Fruit fly (Drosophila melanogaster) whole organism, embryonic: Measurements from ENCODE around the gene CG17111.

ENCODE experiments used
- Atf6 ChIP-seq: fragments of 200-800 bp; sonication (Bioruptor generic); IDR thresholded peaks from 2 replicates; pipeline ENCODE4 v1.3.6; 2022; ENCODE audit warnings: missing biosample characterization, missing genetic modification characterization
- BtbVII ChIP-seq: fragments of 200-800 bp; sonication (Bioruptor generic); optimal IDR thresholded peaks from 3 replicates; lab custom pipeline; 2017; ENCODE audit warnings: missing biosample characterization, mild to moderate bottlenecking, missing genetic modification characterization
- CG12071 ChIP-seq: fragments of 200-800 bp; sonication (Bioruptor generic); optimal IDR thresholded peaks from 3 replicates; lab custom pipeline; 2018; ENCODE audit warnings: missing biosample characterization, mild to moderate bottlenecking, missing genetic modification characterization
- CG12104 ChIP-seq: fragments of 200-800 bp; sonication (Bioruptor generic); optimal IDR thresholded peaks from 3 replicates; lab custom pipeline; 2016; ENCODE audit warnings: missing biosample characterization, missing genetic modification characterization
- CG12155 ChIP-seq: fragments of 200-800 bp; sonication (Bioruptor generic); optimal IDR thresholded peaks from 3 replicates; lab custom pipeline; 2016; ENCODE audit warnings: missing biosample characterization, missing genetic modification characterization
- CG12219 ChIP-seq: fragments of 200-800 bp; sonication (Bioruptor generic); optimal IDR thresholded peaks from 3 replicates; lab custom pipeline; 2018; ENCODE audit warnings: missing biosample characterization, mild to moderate bottlenecking, missing genetic modification characterization
- CG1233 ChIP-seq: fragments of 200-800 bp; sonication (Bioruptor generic); optimal IDR thresholded peaks from 4 replicates; lab custom pipeline; 2018; ENCODE audit warnings: missing biosample characterization, mild to moderate bottlenecking, missing genetic modification characterization
- CG12659 ChIP-seq: fragments of 200-800 bp; sonication (Bioruptor generic); optimal IDR thresholded peaks from 3 replicates; lab custom pipeline; 2017; ENCODE audit warnings: mild to moderate bottlenecking, missing biosample characterization, missing genetic modification reagents, missing genetic modification characterization
- CG13123 ChIP-seq: fragments of 200-800 bp; sonication (Bioruptor generic); optimal IDR thresholded peaks from 2 replicates; lab custom pipeline; 2016; ENCODE audit warnings: missing biosample characterization, missing genetic modification characterization
- CG13775 ChIP-seq: fragments of 200-800 bp; sonication (Bioruptor generic); optimal IDR thresholded peaks from 3 replicates; lab custom pipeline; 2017; ENCODE audit warnings: missing biosample characterization, mild to moderate bottlenecking, missing genetic modification characterization
- CG15073 ChIP-seq: fragments of 200-800 bp; sonication (Bioruptor generic); optimal IDR thresholded peaks from 2 replicates; lab custom pipeline; 2016; ENCODE audit warnings: missing biosample characterization, missing genetic modification characterization
- CG1603 ChIP-seq: fragments of 200-800 bp; sonication (Bioruptor generic); optimal IDR thresholded peaks from 2 replicates; lab custom pipeline; 2019; ENCODE audit warnings: missing biosample characterization, mild to moderate bottlenecking, missing genetic modification characterization, moderate library complexity
- CG16779 ChIP-seq: fragments of 200-800 bp; sonication (Bioruptor generic); IDR thresholded peaks from 2 replicates; pipeline ENCODE4 v1.3.6; 2022; ENCODE audit warnings: missing biosample characterization, missing genetic modification characterization
- CG17385 ChIP-seq: fragments of 200-800 bp; sonication (Bioruptor generic); optimal IDR thresholded peaks from 3 replicates; lab custom pipeline; 2018; ENCODE audit warnings: missing biosample characterization, mild to moderate bottlenecking, missing genetic modification characterization
- CG2199 ChIP-seq: fragments of 200-800 bp; sonication (Bioruptor generic); IDR thresholded peaks from 3 replicates; pipeline ENCODE4 v1.3.6; 2022; ENCODE audit warnings: missing biosample characterization, missing genetic modification characterization
- CG31441 ChIP-seq: fragments of 200-800 bp; sonication (Bioruptor generic); IDR thresholded peaks from 2 replicates; pipeline ENCODE4 v1.3.6; 2022; ENCODE audit warnings: missing biosample characterization, missing genetic modification characterization
- CG32532 ChIP-seq: fragments of 200-800 bp; sonication (Bioruptor generic); IDR thresholded peaks from 2 replicates; pipeline ENCODE4 v1.3.6; 2022; ENCODE audit warnings: missing biosample characterization, missing genetic modification characterization
- CG32772 ChIP-seq: fragments of 200-800 bp; sonication (Bioruptor generic); IDR thresholded peaks from 2 replicates; pipeline ENCODE4 v1.3.6; 2022; ENCODE audit warnings: missing biosample characterization, missing genetic modification characterization
- CG3726 ChIP-seq: fragments of 200-800 bp; sonication (Bioruptor generic); IDR thresholded peaks from 3 replicates; pipeline ENCODE4, ENCODE4 v1.3.6; 2022; ENCODE audit warnings: missing biosample characterization, missing genetic modification characterization
- CG3847 ChIP-seq: fragments of 200-800 bp; sonication (Bioruptor generic); IDR thresholded peaks from 2 replicates; pipeline ENCODE4 v1.3.6; 2022; ENCODE audit warnings: missing biosample characterization, missing genetic modification characterization
- CG7928 ChIP-seq: fragments of 200-800 bp; sonication (Bioruptor generic); optimal IDR thresholded peaks from 2 replicates; lab custom pipeline; 2017; ENCODE audit warnings: missing biosample characterization, mild to moderate bottlenecking, missing genetic modification characterization
- CG9932 ChIP-seq: fragments of 200-800 bp; sonication (Bioruptor generic); IDR thresholded peaks from 2 replicates; pipeline ENCODE4 v1.3.6; 2022; ENCODE audit warnings: missing biosample characterization, missing genetic modification characterization
- Drgx ChIP-seq: fragments of 200-800 bp; sonication (Bioruptor generic); IDR thresholded peaks from 2 replicates; pipeline ENCODE4 v1.3.6; 2022; ENCODE audit warnings: missing biosample characterization, missing genetic modification characterization
- E2f2 ChIP-seq: fragments of 200-800 bp; sonication (Bioruptor generic); IDR thresholded peaks from 2 replicates; pipeline ENCODE4 v1.3.6; 2022; ENCODE audit warnings: missing biosample characterization, missing genetic modification characterization
- H2.0 ChIP-seq: fragments of 200-800 bp; sonication (Bioruptor generic); IDR thresholded peaks from 2 replicates; pipeline ENCODE4 v1.3.6; 2022; ENCODE audit warnings: missing biosample characterization, missing genetic modification characterization
- Hmx ChIP-seq: fragments of 200-800 bp; sonication (Bioruptor generic); optimal IDR thresholded peaks from 2 replicates; lab custom pipeline; 2016; ENCODE audit warnings: missing biosample characterization, missing genetic modification characterization
- Hsf ChIP-seq: fragments of 200-800 bp; sonication (Bioruptor generic); optimal IDR thresholded peaks from 3 replicates; lab custom pipeline; 2016; ENCODE audit warnings: missing biosample characterization, missing genetic modification characterization
- Meics ChIP-seq: fragments of 200-800 bp; sonication (Bioruptor generic); optimal IDR thresholded peaks from 2 replicates; lab custom pipeline; 2017; ENCODE audit warnings: missing biosample characterization, mild to moderate bottlenecking, missing genetic modification characterization
- Pdp1 ChIP-seq, 2 experiments: fragments of 200-800 bp; sonication (Bioruptor generic); optimal IDR thresholded peaks; 3 replicates each; lab custom pipeline; 2016; ENCODE audit warnings: missing biosample characterization in 2 of 2, missing genetic modification characterization in 2 of 2, mild to moderate bottlenecking in 1 of 2, moderate library complexity in 1 of 2
- Ptx1 ChIP-seq: fragments of 200-800 bp; sonication (Bioruptor generic); IDR thresholded peaks from 2 replicates; pipeline ENCODE4 v1.3.6; 2022; ENCODE audit warnings: missing biosample characterization, missing genetic modification characterization
- Side ChIP-seq: fragments of 200-800 bp; sonication (Bioruptor generic); optimal IDR thresholded peaks from 2 replicates; lab custom pipeline; 2016; ENCODE audit warnings: missing biosample characterization, missing genetic modification characterization
- bcd ChIP-seq: fragments of 200-800 bp; sonication (Bioruptor generic); optimal IDR thresholded peaks from 2 replicates; lab custom pipeline; 2017; ENCODE audit warnings: missing biosample characterization, mild to moderate bottlenecking, missing genetic modification characterization
- bsh ChIP-seq, 2 experiments: fragments of 200-800 bp; sonication (Bioruptor generic); optimal IDR thresholded peaks; 2 replicates each; lab custom pipeline; 2017 to 2018; ENCODE audit warnings: mild to moderate bottlenecking in 2 of 2, missing biosample characterization in 2 of 2, missing genetic modification characterization in 2 of 2, moderate library complexity in 1 of 2
- chif ChIP-seq, 2 experiments: fragments of 200-800 bp; sonication (Bioruptor generic); optimal IDR thresholded peaks; 3 replicates each; lab custom pipeline; 2016; ENCODE audit warnings: missing biosample characterization in 2 of 2, missing genetic modification characterization in 2 of 2
- crc ChIP-seq: fragments of 200-800 bp; sonication (Bioruptor generic); optimal IDR thresholded peaks from 2 replicates; lab custom pipeline; 2016; ENCODE audit warnings: missing biosample characterization, missing genetic modification characterization
- dati ChIP-seq: fragments of 200-800 bp; sonication (Bioruptor generic); IDR thresholded peaks from 2 replicates; pipeline ENCODE4 v1.3.6; 2022; ENCODE audit warnings: missing biosample characterization, missing genetic modification characterization
- fu2 ChIP-seq: fragments of 200-800 bp; sonication (Bioruptor generic); optimal IDR thresholded peaks from 2 replicates; lab custom pipeline; 2016; ENCODE audit warnings: missing biosample characterization, missing genetic modification characterization
- gsb-n ChIP-seq: fragments of 200-800 bp; sonication (Bioruptor generic); optimal IDR thresholded peaks from 3 replicates; lab custom pipeline; 2018; ENCODE audit warnings: missing biosample characterization, mild to moderate bottlenecking, missing genetic modification characterization
- hb ChIP-seq: fragments of 200-800 bp; sonication (Bioruptor generic); IDR thresholded peaks from 3 replicates; pipeline ENCODE4 v1.3.6; 2022; ENCODE audit warnings: missing biosample characterization, missing genetic modification characterization; ENCODE audit not compliant: partially characterized antibody
- ken ChIP-seq: fragments of 200-800 bp; sonication (Bioruptor generic); IDR thresholded peaks from 3 replicates; pipeline ENCODE4 v1.3.6; 2022; ENCODE audit warnings: missing biosample characterization, missing genetic modification characterization
- lab ChIP-seq: fragments of 200-800 bp; sonication (Bioruptor generic); optimal IDR thresholded peaks from 3 replicates; lab custom pipeline; 2017; ENCODE audit warnings: missing biosample characterization, missing genetic modification characterization, mild to moderate bottlenecking, moderate library complexity, missing genetic modification reagents
- lmd ChIP-seq: fragments of 200-800 bp; sonication (Bioruptor generic); IDR thresholded peaks from 2 replicates; pipeline ENCODE4 v1.3.6; 2022; ENCODE audit warnings: missing biosample characterization, missing genetic modification characterization
- nmo ChIP-seq: fragments of 200-800 bp; sonication (Bioruptor generic); optimal IDR thresholded peaks from 2 replicates; lab custom pipeline; 2018; ENCODE audit warnings: missing biosample characterization, mild to moderate bottlenecking, missing genetic modification characterization, moderate library complexity
- p53 ChIP-seq: fragments of 200-800 bp; sonication (Bioruptor generic); optimal IDR thresholded peaks from 2 replicates; lab custom pipeline; 2016; ENCODE audit warnings: missing biosample characterization, missing genetic modification characterization
- pnt ChIP-seq: fragments of 200-800 bp; sonication (Bioruptor generic); optimal IDR thresholded peaks from 3 replicates; lab custom pipeline; 2016; ENCODE audit warnings: missing biosample characterization, missing genetic modification characterization
- ranshi ChIP-seq: fragments of 200-800 bp; sonication (Bioruptor generic); IDR thresholded peaks from 2 replicates; pipeline ENCODE4 v1.3.6; 2022; ENCODE audit warnings: missing biosample characterization, missing genetic modification characterization
- so ChIP-seq: fragments of 200-800 bp; sonication (Bioruptor generic); IDR thresholded peaks from 3 replicates; pipeline ENCODE4 v1.3.6; 2022; ENCODE audit warnings: missing biosample characterization, missing genetic modification characterization
- unpg ChIP-seq: fragments of 200-800 bp; sonication (Bioruptor generic); optimal IDR thresholded peaks from 3 replicates; lab custom pipeline; 2018; ENCODE audit warnings: missing biosample characterization, mild to moderate bottlenecking, missing genetic modification characterization, moderate library complexity
- wdn ChIP-seq: fragments of 200-800 bp; sonication (Bioruptor generic); IDR thresholded peaks from 2 replicates; pipeline ENCODE4 v1.3.6; 2022; ENCODE audit warnings: missing biosample characterization, missing genetic modification characterization
- zfh2 ChIP-seq: fragments of 200-800 bp; sonication (Bioruptor generic); optimal IDR thresholded peaks from 2 replicates; lab custom pipeline; 2016; ENCODE audit warnings: missing biosample characterization, missing genetic modification characterization

Gene CG17111

dm6 chr3R:23112680-23113362 is 45.8 kb upstream of the CG17111 start, which contains the start of gene Cow (continued):
- TF ChIP-seq BtbVII (GFP tag; lab: Kevin White, UChicago) (peak; percentile 35), Pdp1 (GFP tag; optimal IDR thresholded peaks at IDR 0.05; lab: Kevin White, UChicago) (peak; percentile 43 to 48), fu2 (peak; percentile 9), lab (peak; percentile 90), wdn (peak; percentile 39; the same call in 1 of the 2 replicates), E2f2 (GFP tag; lab: Robert Waterston, UW) (peak; percentile 50; the same call in 1 of the 2 replicates), nmo (GFP tag; lab: Kevin White, UChicago) (peak; percentile 41), pnt (peak; percentile 26), CG17385 (peak; percentile 51), CG2199 (GFP tag; lab: Robert Waterston, UW) (no peak), CG12155 (GFP tag; lab: Kevin White, UChicago) (peak; percentile 57), Side (GFP tag; lab: Kevin White, UChicago) (peak; percentile 36), Hsf (GFP tag; lab: Kevin White, UChicago) (peak; percentile 50), Atf6 (GFP tag; lab: Robert Waterston, UW) (peak; percentile 62; the same call in 1 of the 2 replicates), unpg (GFP tag; lab: Kevin White, UChicago) (peak; percentile 50), CG1603 (peak; percentile 69), CG12071 (peak; percentile 38), CG32532 (GFP tag; lab: Robert Waterston, UW) (peak; percentile 78), CG3847 (GFP tag; lab: Robert Waterston, UW) (peak; percentile 62), CG32772 (GFP tag; lab: Robert Waterston, UW) (peak; percentile 54; the same call in 1 of the 2 replicates), p53 (no peak), gsb-n (no peak), Drgx (peak; percentile 32; the same call in 1 of the 2 replicates), CG7928 (no peak), CG12659 (GFP tag; lab: Kevin White, UChicago) (peak; percentile 67), H2.0 (GFP tag; lab: Robert Waterston, UW) (peak; percentile 35; the same call in 1 of the 2 replicates), bsh (GFP tag; optimal IDR thresholded peaks at IDR 0.05; lab: Kevin White, UChicago) (no peak), hb (GFP tag; lab: Robert Waterston, UW) (no peak), chif (GFP tag; optimal IDR thresholded peaks at IDR 0.05; lab: Kevin White, UChicago) (peak in 1 of 2 experiments; percentile 46), Meics (GFP tag; lab: Kevin White, UChicago) (peak; percentile 84), zfh2 (GFP tag; lab: Kevin White, UChicago) (peak; percentile 50), dati (no peak), CG16779 (GFP tag; lab: Robert Waterston, UW) (no peak), CG3726 (GFP tag; lab: Robert Waterston, UW) (0 out of 3 replicates have a peak, but pooled peaks have one; percentile 50), Ptx1 (GFP tag; lab: Robert Waterston, UW) (peak; percentile 72), CG12104 (GFP tag; lab: Kevin White, UChicago) (peak; percentile 24), CG13123 (no peak), CG12219 (GFP tag; lab: Kevin White, UChicago) (peak; percentile 18), CG9932 (peak; percentile 70), ken (GFP tag; lab: Robert Waterston, UW) (no peak; the same call in 2 of the 3 replicates), Hmx (GFP tag; lab: Kevin White, UChicago) (no peak), lmd (peak; percentile 66), crc (GFP tag; lab: Kevin White, UChicago) (peak; percentile 31), CG31441 (GFP tag; lab: Robert Waterston, UW) (peak; percentile 39; the same call in 1 of the 2 replicates), so (GFP tag; lab: Robert Waterston, UW) (peak; percentile 70; the same call in 1 of the 3 replicates), CG15073 (GFP tag; lab: Kevin White, UChicago) (no peak), ranshi (GFP tag; lab: Robert Waterston, UW) (peak; percentile 51; the same call in 1 of the 2 replicates), CG13775 (GFP tag; lab: Kevin White, UChicago) (peak; percentile 46), CG1233 (no peak), bcd (GFP tag; lab: Kevin White, UChicago) (peak; percentile 66)
